Worm (Caenorhabditis elegans): Measurements from ENCODE around the gene T01D1.3.
A peak's percentile ranks its signal among the peaks of the same experiment; 100 is the strongest.

T01D1.3 gene

DNA sequence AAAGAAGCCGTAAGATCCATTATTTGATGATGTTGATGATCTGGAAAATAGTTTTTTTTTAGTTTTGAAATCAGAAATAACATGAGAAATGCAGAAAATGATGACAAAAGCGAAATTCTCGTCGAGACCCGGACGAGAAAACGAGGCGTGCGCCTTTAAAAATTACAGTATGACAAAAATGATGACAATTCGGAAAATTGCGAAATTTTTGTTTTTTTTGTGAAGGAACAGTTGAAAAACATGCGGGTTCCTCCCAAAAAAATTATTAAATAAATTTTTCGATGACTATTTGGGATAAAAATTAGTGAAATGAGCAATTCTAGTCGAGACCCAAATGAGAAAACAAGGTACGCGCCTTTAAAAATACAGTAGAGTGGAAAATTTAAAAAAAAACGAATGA is 44.8 kb upstream of the T01D1.3 start, which contains the start of gene ubxn-3 (continued):
- TF ChIP-seq tlf-1 (GFP tag; optimal IDR thresholded peaks at IDR 0.05) (no peak), hmg-20 (GFP tag; IDR thresholded peaks at IDR 0.05) (no peak), snpc-1.1 (tag; optimal IDR thresholded peaks at IDR 0.05; ENCODE audit: insufficient read depth) (no peak), snpc-4 (GFP tag; optimal IDR thresholded peaks at IDR 0.05) (no peak), snpc-4 (tag; optimal IDR thresholded peaks at IDR 0.05) (no peak), T07F8.4 (tag; optimal IDR thresholded peaks at IDR 0.05) (no peak), atf-7 (tag; optimal IDR thresholded peaks at IDR 0.05) (no peak), K12H6.12 (tag; optimal IDR thresholded peaks at IDR 0.05) (no peak), snpc-3.4 (tag; optimal IDR thresholded peaks at IDR 0.05) (no peak), sdz-38 (tag; optimal IDR thresholded peaks at IDR 0.05) (no peak), xnd-1 (tag; optimal IDR thresholded peaks at IDR 0.05) (peak; percentile 80), lsl-1 (GFP tag; optimal IDR thresholded peaks at IDR 0.05) (peak; percentile 90), cebp-1 (GFP tag; IDR thresholded peaks at IDR 0.05) (no peak), cebp-1 (tag; optimal IDR thresholded peaks at IDR 0.05) (peak; percentile 35), him-1 (tag; optimal IDR thresholded peaks at IDR 0.05) (no peak)

DNA sequence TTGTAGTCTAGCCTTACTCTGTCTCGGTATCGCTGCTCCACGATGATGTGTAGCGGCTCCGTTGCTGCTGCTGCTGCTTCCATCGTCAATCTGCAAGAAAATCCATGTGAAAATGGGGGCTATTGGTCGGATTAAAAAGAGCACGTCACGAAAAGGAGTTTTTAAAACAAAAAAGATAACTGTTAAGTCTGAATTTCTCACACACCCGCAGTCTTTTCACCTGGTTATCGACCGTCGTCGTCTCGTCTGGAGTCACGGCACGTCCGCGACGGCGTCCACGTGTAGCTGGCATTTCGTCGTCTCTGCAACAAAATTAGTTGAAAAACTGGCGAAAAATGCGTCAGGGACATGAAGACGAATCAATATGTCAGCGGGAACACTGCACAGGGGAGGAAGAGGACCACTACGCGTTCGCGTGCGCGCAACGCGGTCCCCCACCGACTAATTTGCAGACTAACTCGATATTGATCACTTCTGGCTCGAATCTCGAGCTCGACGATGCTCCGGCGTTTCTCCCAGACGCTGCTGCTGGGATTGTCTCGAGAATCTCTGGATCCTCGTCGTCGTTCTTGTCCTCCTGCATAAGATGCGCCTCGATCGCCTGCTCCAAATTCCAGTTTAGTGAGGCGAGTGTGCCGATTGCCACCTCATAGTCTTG is 44.2 kb upstream of the T01D1.3 start:
- no peak for TF ChIP-seq K12H6.12 (tag; optimal IDR thresholded peaks at IDR 0.05)
- no peak for TF ChIP-seq lsy-27 (tag; optimal IDR thresholded peaks at IDR 0.05; ENCODE audit: borderline replicate concordance, insufficient read depth)
- peak; percentile 44; the same call in 1 of the 2 replicates for TF ChIP-seq zfh-2 (GFP tag; conservative IDR thresholded peaks at IDR 0.05)
- no peak for TF ChIP-seq dox-1 (GFP tag; IDR thresholded peaks at IDR 0.05)
- TF ChIP-seq rpc-1 (optimal IDR thresholded peaks at IDR 0.05), result no peak
- no peak for TF ChIP-seq rpc-1 (tag; optimal IDR thresholded peaks at IDR 0.05)
- no peak for TF ChIP-seq ZK185.1 (tag; optimal IDR thresholded peaks at IDR 0.05; ENCODE audit: poor library complexity, severe bottlenecking)
- no peak for TF ChIP-seq let-607 (tag; optimal IDR thresholded peaks at IDR 0.05)

DNA sequence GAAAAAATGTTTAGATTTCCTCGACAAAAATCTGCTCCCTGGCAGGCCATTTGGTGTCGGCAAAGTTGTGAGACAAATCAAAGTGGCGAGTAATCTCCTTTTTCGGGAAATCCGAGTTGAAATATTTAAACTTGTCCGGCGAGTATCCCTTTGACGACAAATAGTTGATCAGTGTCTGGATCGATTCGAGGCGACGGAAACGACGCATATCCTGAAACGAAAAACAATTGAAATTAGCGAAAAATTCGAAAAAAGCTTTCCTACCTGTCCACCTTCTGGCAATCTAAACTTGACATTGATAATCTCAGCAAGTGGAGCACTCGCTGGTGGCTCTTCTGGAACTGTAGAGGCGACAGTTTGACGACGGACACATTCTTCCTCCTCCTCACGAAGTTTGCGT is 41.5 kb upstream of the T01D1.3 start:
- TF ChIP-seq Y56A3A.18 (GFP tag; IDR thresholded peaks at IDR 0.05), result no peak
- TF ChIP-seq pha-4 (tag; optimal IDR thresholded peaks at IDR 0.05), result no peak
- TF ChIP-seq somi-1 (GFP tag; optimal IDR thresholded peaks at IDR 0.05), result no peak
- no peak for TF ChIP-seq Y95B8A.8 (GFP tag; IDR thresholded peaks at IDR 0.05)
- TF ChIP-seq ztf-26 (tag; optimal IDR thresholded peaks at IDR 0.05), result no peak
- TF ChIP-seq F52B5.7 (tag; optimal IDR thresholded peaks at IDR 0.05), result no peak
- TF ChIP-seq ceh-91 (GFP tag; IDR thresholded peaks at IDR 0.05), result no peak
- no peak for TF ChIP-seq zfh-2 (GFP tag; conservative IDR thresholded peaks at IDR 0.05)
- TF ChIP-seq pbrm-1 (GFP tag; IDR thresholded peaks at IDR 0.05), result no peak
- no peak for TF ChIP-seq hlh-12 (tag; optimal IDR thresholded peaks at IDR 0.05)
- no peak for TF ChIP-seq aptf-3 (GFP tag; IDR thresholded peaks at IDR 0.05)
- no peak for TF ChIP-seq attf-6 (GFP tag; IDR thresholded peaks at IDR 0.05)
- no peak for TF ChIP-seq egl-18 (GFP tag; IDR thresholded peaks at IDR 0.05)

DNA sequence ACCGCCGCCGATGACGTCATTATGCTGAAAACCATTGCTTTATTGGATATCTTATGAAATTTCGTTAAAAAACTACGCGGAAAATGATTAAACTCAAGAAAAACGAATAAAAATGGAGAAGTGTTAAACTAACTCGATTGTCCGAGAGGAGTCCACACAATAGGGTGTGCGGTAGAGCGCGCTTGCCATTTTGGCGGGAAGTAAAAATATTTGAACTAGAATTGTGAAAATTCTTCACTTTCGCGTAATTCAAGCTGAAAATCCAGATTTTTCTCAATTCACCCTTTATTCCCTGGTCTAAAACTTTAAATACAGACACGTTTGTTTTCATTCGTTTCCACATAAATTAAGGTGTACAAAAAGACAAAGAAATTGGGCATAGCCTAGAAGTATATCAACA is 40.8 kb upstream of the T01D1.3 start, which contains the start of gene F48A11.4:
Gene F48A11.4 (minus strand): TSS at position 24 of the 400 bp plus-strand sequence.
- peak; percentile 73 for TF ChIP-seq gei-17 (GFP tag; optimal IDR thresholded peaks at IDR 0.05)
- no peak for TF ChIP-seq cebp-2 (GFP tag; IDR thresholded peaks at IDR 0.05)
- peak; percentile 53 for TF ChIP-seq snpc-1.3 (tag; optimal IDR thresholded peaks at IDR 0.05; ENCODE audit: insufficient read depth)
- TF ChIP-seq aptf-3 (GFP tag; IDR thresholded peaks at IDR 0.05), result no peak
- TF ChIP-seq Y67H2A.10 (GFP tag; conservative IDR thresholded peaks at IDR 0.05), result no peak
- TF ChIP-seq pha-4 (tag; optimal IDR thresholded peaks at IDR 0.05), result peak; percentile 25
- peak; percentile 63 for TF ChIP-seq madf-10 (tag; optimal IDR thresholded peaks at IDR 0.05)
- TF ChIP-seq ceh-100 (GFP tag; IDR thresholded peaks at IDR 0.05), result peak; percentile 79
- TF ChIP-seq ama-1 (optimal IDR thresholded peaks at IDR 0.05), result peak; percentile 86
- TF ChIP-seq ama-1 (GFP tag; optimal IDR thresholded peaks at IDR 0.05), result peak in 1 of 2 experiments; percentile 81
- TF ChIP-seq zfh-2 (GFP tag; conservative IDR thresholded peaks at IDR 0.05), result no peak
- 0 out of 2 replicates have a peak, but pooled peaks have one; percentile 41 for TF ChIP-seq Y79H2A.3 (GFP tag; conservative IDR thresholded peaks at IDR 0.05)
- peak; percentile 68 for TF ChIP-seq K12H6.12 (tag; optimal IDR thresholded peaks at IDR 0.05)
- TF ChIP-seq nhr-90 (tag; optimal IDR thresholded peaks at IDR 0.05), result no peak
- no peak for TF ChIP-seq ztf-25 (GFP tag; IDR thresholded peaks at IDR 0.05)

Data from whole organism, young adult.